Fruit fly (Drosophila melanogaster): ENCODE results near the gene CG9171.

Gene CG9171

DNA sequence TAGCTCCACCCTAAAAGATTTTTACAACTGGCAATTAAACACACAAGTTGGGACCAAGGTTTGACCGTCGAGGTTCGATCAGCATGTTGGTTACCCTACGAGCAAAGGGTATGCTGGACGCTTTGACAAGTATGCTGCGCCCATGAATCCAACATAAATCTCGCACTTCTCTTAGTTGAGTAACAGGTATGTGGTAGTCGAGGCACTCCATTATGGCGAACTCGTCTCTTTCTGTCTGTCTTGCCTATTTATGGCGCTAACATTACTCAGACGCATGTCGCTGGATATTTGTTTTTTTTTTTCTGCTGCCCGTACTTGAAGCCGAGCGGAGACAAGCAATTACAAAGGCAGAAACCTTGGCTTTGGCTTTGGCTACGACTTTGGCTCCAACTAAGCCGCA is 18.9 kb downstream of the CG9171 start:
- TF ChIP-seq fd85E (GFP tag; optimal IDR thresholded peaks at IDR 0.05): no peak
- peak; percentile 40 for TF ChIP-seq Eip78C (GFP tag)
- TF ChIP-seq CG8632 (GFP tag; optimal IDR thresholded peaks at IDR 0.05): no peak
- TF ChIP-seq acj6 (GFP tag; optimal IDR thresholded peaks at IDR 0.05): peak; percentile 19
- TF ChIP-seq spab (GFP tag; optimal IDR thresholded peaks at IDR 0.05): peak; percentile 9
- peak; percentile 31 for TF ChIP-seq OdsH (GFP tag; optimal IDR thresholded peaks at IDR 0.05)
- TF ChIP-seq achi (GFP tag; optimal IDR thresholded peaks at IDR 0.05): peak; percentile 7
- peak; percentile 10; the same call in 1 of the 3 replicates for TF ChIP-seq CG6163 (GFP tag; IDR thresholded peaks at IDR 0.05)
- TF ChIP-seq CG8119 (GFP tag; IDR thresholded peaks at IDR 0.05): 0 out of 3 replicates have a peak, but pooled peaks have one; percentile 19
- TF ChIP-seq Sox102F (GFP tag; optimal IDR thresholded peaks at IDR 0.05): no peak
- no peak for TF ChIP-seq Eip93F (GFP tag; optimal IDR thresholded peaks at IDR 0.05)
- no peak for TF ChIP-seq svp (GFP tag)
- peak; percentile 44 for TF ChIP-seq CG3919 (GFP tag; optimal IDR thresholded peaks at IDR 0.05)
- no peak for TF ChIP-seq eg (GFP tag; IDR thresholded peaks at IDR 0.05)
- TF ChIP-seq CG10669 (GFP tag; optimal IDR thresholded peaks at IDR 0.05): peak; percentile 15
- peak; percentile 19 for TF ChIP-seq Sox14 (GFP tag; optimal IDR thresholded peaks at IDR 0.05)
- TF ChIP-seq CG32006 (GFP tag; optimal IDR thresholded peaks at IDR 0.05): peak; percentile 37
- TF ChIP-seq Eip75B (GFP tag; optimal IDR thresholded peaks at IDR 0.05): peak; percentile 13
- TF ChIP-seq CG10631 (GFP tag; optimal IDR thresholded peaks at IDR 0.05): peak; percentile 27
- TF ChIP-seq Ets21C (GFP tag; optimal IDR thresholded peaks at IDR 0.05): no peak
- no peak for TF ChIP-seq CG16779 (tag; optimal IDR thresholded peaks at IDR 0.05)

dm6 chr2L:5780703-5781102 is 19.4 kb downstream of the CG9171 start:
- TF ChIP-seq Ets21C (GFP tag; optimal IDR thresholded peaks at IDR 0.05) (no peak), CG11294 (GFP tag; IDR thresholded peaks at IDR 0.05) (no peak), CG6276 (GFP tag; optimal IDR thresholded peaks at IDR 0.05) (no peak), Sox15 (GFP tag; optimal IDR thresholded peaks at IDR 0.05) (no peak), CG4318 (GFP tag; optimal IDR thresholded peaks at IDR 0.05) (no peak), CG6792 (GFP tag; optimal IDR thresholded peaks at IDR 0.05) (no peak), Eip75B (GFP tag; optimal IDR thresholded peaks at IDR 0.05) (no peak)

DNA sequence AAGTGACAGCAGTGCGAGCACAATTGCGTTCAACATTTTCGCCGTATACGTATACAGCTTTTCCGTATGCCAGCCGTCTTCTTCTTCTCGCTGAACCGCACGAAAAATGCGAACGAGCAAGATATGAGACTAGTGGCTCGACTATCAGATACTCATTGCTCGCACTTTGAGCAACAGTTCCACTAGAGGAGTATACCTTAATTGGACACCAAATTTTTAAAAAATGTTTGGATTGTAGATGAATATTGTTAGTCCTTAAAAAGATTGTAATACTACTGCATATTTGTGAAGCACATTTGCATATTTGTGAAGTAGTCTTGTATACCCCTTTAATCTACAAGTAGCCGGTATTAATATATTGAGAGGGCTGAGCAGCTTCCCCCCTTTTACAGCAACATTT is 21.9 kb downstream of the CG9171 start:
- TF ChIP-seq Lpt (GFP tag; optimal IDR thresholded peaks at IDR 0.05) (no peak), Ets96B (tag; optimal IDR thresholded peaks at IDR 0.05) (peak; percentile 27), Blimp-1 (GFP tag; optimal IDR thresholded peaks at IDR 0.05) (no peak), salr (GFP tag; optimal IDR thresholded peaks at IDR 0.05) (peak in 1 of 2 experiments; percentile 21), CG10669 (GFP tag; optimal IDR thresholded peaks at IDR 0.05) (peak; percentile 41), achi (GFP tag; optimal IDR thresholded peaks at IDR 0.05) (peak; percentile 41), Ets21C (GFP tag; optimal IDR thresholded peaks at IDR 0.05) (no peak), Eip78C (GFP tag) (peak; percentile 60), CG3032 (tag; optimal IDR thresholded peaks at IDR 0.05) (no peak), CG10631 (GFP tag; optimal IDR thresholded peaks at IDR 0.05) (peak; percentile 2), CG15336 (GFP tag; IDR thresholded peaks at IDR 0.05) (no peak; the same call in 1 of the 2 replicates), Hr39 (GFP tag; optimal IDR thresholded peaks at IDR 0.05) (peak; percentile 32), Hr38 (GFP tag; optimal IDR thresholded peaks at IDR 0.05) (no peak), spab (GFP tag; optimal IDR thresholded peaks at IDR 0.05) (peak; percentile 12), Hr4 (GFP tag; optimal IDR thresholded peaks at IDR 0.05) (peak; percentile 33), CG6163 (GFP tag; IDR thresholded peaks at IDR 0.05) (no peak), dac (GFP tag; optimal IDR thresholded peaks at IDR 0.05) (no peak), Sox15 (GFP tag; optimal IDR thresholded peaks at IDR 0.05) (no peak), CG11762 (GFP tag; optimal IDR thresholded peaks at IDR 0.05; ENCODE audit: insufficient read depth) (no peak), Smox (GFP tag; optimal IDR thresholded peaks at IDR 0.05) (no peak), CG31627 (GFP tag; optimal IDR thresholded peaks at IDR 0.05) (peak; percentile 14), net (GFP tag; optimal IDR thresholded peaks at IDR 0.05) (peak; percentile 29), ss (GFP tag; optimal IDR thresholded peaks at IDR 0.05) (peak in 1 of 2 experiments; percentile 29), vri (GFP tag; optimal IDR thresholded peaks at IDR 0.05) (no peak), CG6854 (GFP tag; optimal IDR thresholded peaks at IDR 0.05) (no peak), CG11902 (GFP tag; optimal IDR thresholded peaks at IDR 0.05) (no peak), acj6 (GFP tag; optimal IDR thresholded peaks at IDR 0.05) (peak; percentile 20), fd85E (GFP tag; optimal IDR thresholded peaks at IDR 0.05) (no peak), CG34406 (GFP tag; optimal IDR thresholded peaks at IDR 0.05) (no peak), OdsH (GFP tag; optimal IDR thresholded peaks at IDR 0.05) (peak; percentile 23), CG8119 (GFP tag; IDR thresholded peaks at IDR 0.05) (no peak), CG1621 (tag; optimal IDR thresholded peaks at IDR 0.05) (peak; percentile 6), CG6276 (GFP tag; optimal IDR thresholded peaks at IDR 0.05) (no peak), CG6808 (GFP tag; optimal IDR thresholded peaks at IDR 0.05) (no peak)
